Fruit fly (Drosophila melanogaster): Measurements from ENCODE around the gene CG31698.
"Not testable (repeated sequence)": the region's sequence is repeated elsewhere in the genome, so short reads cannot be mapped to it uniquely, and the experiment has no call there.

Gene CG31698

DNA sequence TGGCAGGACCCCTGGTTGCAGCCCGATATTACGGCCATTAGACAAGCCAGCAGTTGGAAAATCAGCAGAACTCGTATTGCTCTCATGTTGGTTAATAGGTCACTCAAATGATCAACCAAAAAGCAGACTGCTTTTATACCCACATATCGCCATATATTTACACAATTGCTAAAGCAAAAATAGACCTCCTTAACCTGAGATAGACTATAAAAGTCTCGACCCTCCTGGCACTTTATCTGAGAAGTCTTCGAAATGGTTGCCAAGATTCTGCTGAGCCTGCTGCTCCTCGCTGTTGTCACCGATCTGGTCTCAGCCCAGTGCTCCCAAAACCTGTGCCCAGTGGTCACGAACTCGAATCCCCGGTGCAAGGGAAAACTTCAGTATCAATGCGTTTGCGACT, at the start of gene CG31698, which contains the start of gene CG15404:
CG31698 (minus strand) TSS at position 101 of the 400 bp plus-strand sequence.
CG15404 (plus strand) TSS at position 233 of the 400 bp plus-strand sequence.
- TF ChIP-seq CG8478 (optimal IDR thresholded peaks at IDR 0.05) (no peak), CTCF (optimal IDR thresholded peaks at IDR 0.05) (no peak)

- TF ChIP-seq CTCF (optimal IDR thresholded peaks at IDR 0.05) (no peak), CG8478 (optimal IDR thresholded peaks at IDR 0.05) (no peak)
Measured at dm6 chr2L:3200396-3200795, 26.8 kb upstream of the CG31698 start, which contains the start of gene CG34393. TSS of gene CG34393 (minus strand) at chr2L:3200496.

DNA sequence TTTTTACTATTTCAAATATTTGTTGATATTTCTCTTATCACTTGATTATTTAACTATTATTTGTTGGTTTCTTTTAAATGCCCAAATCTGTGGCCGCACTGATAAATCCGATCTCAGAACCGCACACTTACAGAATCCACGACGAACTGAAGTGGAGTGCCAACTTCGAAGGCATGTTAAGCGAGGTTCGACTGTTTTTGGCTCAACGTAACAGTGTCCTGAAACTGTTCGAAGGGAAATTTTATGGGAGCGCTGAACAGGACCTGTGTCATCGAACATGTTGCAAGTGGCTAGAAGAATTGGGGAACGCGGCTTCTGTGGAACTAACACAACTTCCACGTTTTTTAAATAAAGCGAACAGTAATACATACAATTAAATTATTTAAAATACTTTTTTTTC, 25.9 kb upstream of the CG31698 start:
- TF ChIP-seq CG8478 (optimal IDR thresholded peaks at IDR 0.05), result no peak
- TF ChIP-seq CTCF (optimal IDR thresholded peaks at IDR 0.05), result no peak

DNA sequence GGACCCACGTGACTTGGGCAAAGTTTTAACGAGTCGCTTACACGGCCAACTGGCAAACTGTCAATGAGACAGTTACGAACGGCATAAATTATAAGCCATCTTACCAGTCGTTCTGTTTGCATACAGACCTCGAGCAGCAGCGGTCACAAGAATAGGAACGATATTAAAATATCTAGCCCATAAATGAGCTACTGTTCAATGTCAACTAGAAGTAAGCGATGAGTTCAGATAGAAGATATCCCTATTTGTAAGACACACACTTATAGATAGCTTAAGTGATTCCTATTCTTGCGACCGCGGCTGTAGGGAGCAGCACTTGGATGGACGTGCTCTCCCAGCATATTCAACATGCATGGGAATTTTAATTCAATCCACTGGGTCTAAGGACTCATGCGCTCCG, 15.2 kb upstream of the CG31698 start:
- TF ChIP-seq CG8478 (optimal IDR thresholded peaks at IDR 0.05) (no peak), CTCF (optimal IDR thresholded peaks at IDR 0.05) (no peak)

- TF ChIP-seq CTCF (optimal IDR thresholded peaks at IDR 0.05) (peak; percentile 81 to 86), CG8478 (optimal IDR thresholded peaks at IDR 0.05) (no peak)
Measured at dm6 chr2L:3183205-3183604, 9.6 kb upstream of the CG31698 start.

- TF ChIP-seq CTCF (optimal IDR thresholded peaks at IDR 0.05), result peak; percentile 63 to 65
- no peak for TF ChIP-seq CG8478 (optimal IDR thresholded peaks at IDR 0.05)
Measured at dm6 chr2L:3179654-3180053, 6.0 kb upstream of the CG31698 start.

- TF ChIP-seq CG8478 (optimal IDR thresholded peaks at IDR 0.05), result no peak
- no peak for TF ChIP-seq CTCF (optimal IDR thresholded peaks at IDR 0.05)
Measured at dm6 chr2L:3172745-3173271, 832 bp downstream of the CG31698 start.

DNA sequence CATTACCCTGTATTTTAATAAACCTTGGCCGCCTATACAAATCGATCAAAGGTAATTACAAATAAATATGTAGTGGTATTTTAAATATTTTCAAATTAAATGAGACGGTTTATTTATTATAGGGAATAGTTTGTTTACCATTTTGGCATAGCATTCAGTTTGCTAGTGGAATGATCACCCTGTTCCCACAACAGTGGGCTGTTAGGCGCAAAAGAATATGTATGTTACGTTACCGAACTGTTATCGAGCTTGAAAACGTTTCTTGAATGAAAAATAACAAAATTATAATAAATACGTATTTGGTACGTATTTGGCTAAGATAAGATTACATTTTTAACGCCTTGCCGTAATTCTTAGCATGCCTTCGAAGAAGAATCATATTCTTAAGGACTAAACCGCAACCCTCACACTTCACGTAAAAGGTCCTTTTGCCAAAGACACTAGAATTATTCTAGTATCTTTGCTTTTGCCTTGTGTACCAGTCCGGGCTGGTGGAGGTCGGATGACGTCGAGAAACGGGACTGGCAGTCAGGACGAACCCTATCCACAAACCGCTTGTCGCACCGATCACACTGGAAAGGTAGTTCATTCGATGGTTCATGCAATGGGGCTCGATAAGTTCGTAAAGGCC, 2.6 kb downstream of the CG31698 start, which contains the start of gene CG44002:
CG44002 (minus strand) TSS at position 144 of the 631 bp plus-strand sequence.
- TF ChIP-seq CG8478 (optimal IDR thresholded peaks at IDR 0.05), result no peak
- no peak for TF ChIP-seq CTCF (optimal IDR thresholded peaks at IDR 0.05)

DNA sequence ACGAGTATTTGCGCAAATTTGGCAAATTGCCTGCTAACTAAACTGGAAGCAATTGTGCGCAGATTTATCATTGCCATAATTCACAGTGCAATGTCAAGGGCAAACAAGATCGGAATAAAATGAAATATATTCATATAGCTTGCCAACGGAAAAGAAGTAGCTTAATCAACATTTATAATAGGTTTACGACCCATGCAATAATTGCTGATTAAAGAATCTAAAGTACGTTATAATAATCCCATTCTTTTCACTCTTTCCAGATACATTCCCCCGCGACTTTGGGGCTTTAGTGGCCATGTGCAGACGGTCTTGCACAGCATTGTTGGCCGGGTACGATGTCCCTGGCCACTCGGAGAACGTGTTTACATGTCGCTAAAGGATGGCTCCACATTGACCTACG, 6.9 kb downstream of the CG31698 start:
- TF ChIP-seq CTCF (optimal IDR thresholded peaks at IDR 0.05) (no peak), CG8478 (optimal IDR thresholded peaks at IDR 0.05) (no peak)

- no peak for TF ChIP-seq CG8478 (optimal IDR thresholded peaks at IDR 0.05)
- no peak for TF ChIP-seq CTCF (optimal IDR thresholded peaks at IDR 0.05)
Measured at dm6 chr2L:3165022-3165647, 8.5 kb downstream of the CG31698 start.

DNA sequence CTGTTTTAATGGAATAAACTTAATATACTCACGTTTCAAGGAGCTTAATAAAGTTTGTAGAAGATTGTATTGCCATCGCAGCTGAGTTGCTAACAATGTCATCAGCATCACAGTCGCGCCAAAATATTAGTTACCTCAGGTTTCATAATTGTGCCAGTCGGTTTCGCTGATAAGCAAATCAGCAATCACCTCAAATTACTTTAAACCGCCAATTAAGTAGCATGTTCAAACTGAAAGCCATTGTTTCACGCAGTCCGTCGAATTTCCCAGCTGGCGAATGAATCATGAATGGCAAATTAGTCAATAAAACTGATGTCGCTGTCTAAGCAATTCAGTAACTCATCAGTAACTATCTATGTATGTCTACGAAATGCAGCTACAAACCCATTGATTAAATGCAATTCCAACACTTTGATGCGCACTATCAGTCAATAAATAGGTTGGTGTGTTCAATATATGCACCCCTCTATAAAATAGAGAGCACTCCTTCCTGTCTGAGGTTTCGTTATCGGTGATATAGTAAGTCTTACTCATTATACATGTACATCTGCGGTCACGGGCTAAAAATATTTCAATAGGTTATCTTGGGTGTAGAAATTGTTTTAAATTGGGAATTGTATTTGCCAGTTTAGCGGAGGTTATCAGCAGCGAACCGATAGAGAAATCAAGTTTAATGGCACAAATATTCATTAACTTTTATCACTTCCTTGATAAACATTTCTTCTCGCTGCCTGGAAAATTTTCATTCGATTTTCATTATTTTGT, 9.2 kb downstream of the CG31698 start:
- TF ChIP-seq CTCF (optimal IDR thresholded peaks at IDR 0.05) (no peak), CG8478 (optimal IDR thresholded peaks at IDR 0.05) (no peak)

- not testable (repeated sequence) for TF ChIP-seq CG8478, CTCF (optimal IDR thresholded peaks at IDR 0.05)
Measured at dm6 chr2L:3163490-3163889, 10.2 kb downstream of the CG31698 start, which contains the start of gene Hydr2. TSS of gene Hydr2 (plus strand) at chr2L:3163645.

DNA sequence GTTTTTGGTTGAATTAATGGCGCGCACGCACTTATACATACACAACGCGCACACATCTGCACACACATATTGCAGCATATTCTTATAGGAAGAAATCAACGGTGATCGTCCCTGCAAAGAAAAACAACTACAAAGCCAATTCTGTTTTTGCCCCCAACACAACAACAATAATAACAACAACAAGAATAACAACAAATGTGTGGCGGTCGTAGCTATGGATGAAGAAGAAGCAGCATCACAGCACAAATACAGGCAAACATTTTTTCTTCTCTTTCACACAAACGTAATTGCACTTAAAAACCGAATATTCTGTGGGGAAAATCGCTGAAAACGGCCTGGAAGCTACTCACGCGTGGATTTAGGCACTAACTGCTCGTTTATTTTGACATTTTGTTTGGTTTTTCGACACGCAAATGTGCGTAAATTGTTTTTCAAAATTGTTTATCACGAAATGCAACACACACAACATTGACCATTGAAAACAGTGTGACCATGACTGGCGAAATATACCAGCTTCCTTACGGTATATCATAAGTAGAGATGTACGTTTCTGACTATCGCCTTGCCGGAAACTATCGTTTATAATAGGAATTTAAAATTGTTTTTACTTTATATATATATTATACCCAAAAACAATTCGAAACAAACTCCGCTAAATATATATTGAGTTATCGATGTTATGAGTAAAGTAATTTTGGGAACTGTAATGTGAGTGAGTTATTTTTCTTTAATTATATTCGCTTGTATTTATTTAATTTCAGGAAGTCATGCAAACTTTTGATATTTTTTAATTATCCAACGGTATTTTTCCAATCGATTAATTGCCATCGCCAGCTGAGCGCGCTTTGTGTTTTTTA, 14.3 kb downstream of the CG31698 start, which contains the start of the genes Mad and gkt:
Mad (minus strand) TSS at position 500 of the 857 bp plus-strand sequence.
gkt (plus strand) TSS at position 807 of the 857 bp plus-strand sequence.
- no peak for TF ChIP-seq CTCF (optimal IDR thresholded peaks at IDR 0.05)
- TF ChIP-seq CG8478 (optimal IDR thresholded peaks at IDR 0.05), result no peak
